Fruit fly (Drosophila melanogaster): ENCODE data around the gene Tpt.

Gene Tpt

DNA sequence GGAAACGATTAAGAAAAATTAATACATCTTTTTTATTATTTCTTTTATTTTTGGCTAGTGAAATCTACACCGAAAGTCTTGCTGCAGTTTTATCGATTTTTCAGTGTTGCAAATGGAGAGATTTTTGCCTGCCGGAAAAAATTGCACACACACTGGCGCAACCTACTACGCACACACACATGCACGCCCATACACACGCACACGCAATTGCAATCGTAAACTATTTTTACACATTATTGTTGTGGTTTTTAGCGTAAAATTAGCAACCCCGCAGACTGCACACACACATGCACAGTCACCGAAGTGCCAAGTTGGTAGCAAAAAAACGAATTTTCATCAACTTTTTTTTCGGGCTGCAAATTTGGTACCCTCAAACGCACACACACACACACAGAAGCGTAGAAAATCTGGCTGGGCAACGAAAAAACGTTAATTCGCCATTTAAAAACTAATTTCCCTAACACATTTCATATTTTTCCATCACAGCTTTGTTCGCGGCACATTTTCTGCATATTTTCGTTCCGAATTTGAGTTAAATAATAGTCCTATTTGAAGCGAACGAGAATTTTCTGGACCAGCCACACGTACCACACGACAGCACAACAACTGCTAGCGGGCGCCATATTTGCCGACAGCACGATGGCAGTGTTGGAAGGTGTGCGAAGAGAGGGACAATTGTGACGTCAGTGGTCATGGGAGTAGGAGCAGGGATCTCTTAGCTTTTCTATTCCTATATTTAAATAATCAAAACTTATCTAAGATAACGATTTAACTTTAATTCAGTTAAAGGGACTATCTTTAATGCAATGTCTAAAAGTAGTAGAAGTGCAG, 36.9 kb upstream of the Tpt start, which contains the start of gene Unr (continued):
- TF ChIP-seq Jarid2 (GFP tag; optimal IDR thresholded peaks at IDR 0.05) (peak; percentile 39), vvl (GFP tag; IDR thresholded peaks at IDR 0.05) (peak; percentile 94), grn (GFP tag; optimal IDR thresholded peaks at IDR 0.05) (peak; percentile 21), z (GFP tag; IDR thresholded peaks at IDR 0.05) (no peak), hth (optimal IDR thresholded peaks at IDR 0.05) (no peak), Antp (GFP tag; optimal IDR thresholded peaks at IDR 0.05) (peak; percentile 82), CG10147 (GFP tag; optimal IDR thresholded peaks at IDR 0.05) (peak; percentile 37), CG11247 (GFP tag; IDR thresholded peaks at IDR 0.05) (peak; percentile 81), tll (GFP tag; optimal IDR thresholded peaks at IDR 0.05) (no peak), CG13123 (GFP tag; optimal IDR thresholded peaks at IDR 0.05) (peak; percentile 62), nmo (GFP tag; optimal IDR thresholded peaks at IDR 0.05) (peak; percentile 78), CG2116 (GFP tag; optimal IDR thresholded peaks at IDR 0.05) (peak; percentile 80), CG7556 (GFP tag; optimal IDR thresholded peaks at IDR 0.05) (peak; percentile 67), CG15601 (tag; optimal IDR thresholded peaks at IDR 0.05) (peak; percentile 51), HmgZ (tag; optimal IDR thresholded peaks at IDR 0.05) (peak; percentile 88), run (tag; optimal IDR thresholded peaks at IDR 0.05) (peak; percentile 44), gsb (GFP tag; IDR thresholded peaks at IDR 0.05) (peak; percentile 42; the same call in 1 of the 2 replicates), CG11695 (GFP tag; IDR thresholded peaks at IDR 0.05) (peak; percentile 79), kni (GFP tag; optimal IDR thresholded peaks at IDR 0.05) (no peak), CG12155 (GFP tag; optimal IDR thresholded peaks at IDR 0.05) (peak; percentile 83), stc (GFP tag; IDR thresholded peaks at IDR 0.05) (peak; percentile 75), Eip74EF (GFP tag; optimal IDR thresholded peaks at IDR 0.05) (peak in 1 of 2 experiments; percentile 60), gce (GFP tag; IDR thresholded peaks at IDR 0.05) (peak; percentile 74; the same call in 2 of the 3 replicates), CG32772 (GFP tag; IDR thresholded peaks at IDR 0.05) (no peak; the same call in 1 of the 2 replicates), CG10431 (GFP tag; optimal IDR thresholded peaks at IDR 0.05) (peak; percentile 52), CG7987 (GFP tag; optimal IDR thresholded peaks at IDR 0.05) (peak; percentile 72), CG16815 (GFP tag; optimal IDR thresholded peaks at IDR 0.05) (peak; percentile 42), Opbp (GFP tag; IDR thresholded peaks at IDR 0.05; ENCODE audit: partially characterized antibody) (no peak), Adf1 (GFP tag; IDR thresholded peaks at IDR 0.05) (peak; percentile 68), C15 (GFP tag; IDR thresholded peaks at IDR 0.05) (peak; percentile 64; the same call in 2 of the 3 replicates), NFAT (GFP tag; IDR thresholded peaks at IDR 0.05) (peak; percentile 94; the same call in 1 of the 2 replicates), CG12942 (GFP tag; optimal IDR thresholded peaks at IDR 0.05) (peak; percentile 76), Six4 (GFP tag; optimal IDR thresholded peaks at IDR 0.05) (peak; percentile 49), cato (GFP tag; optimal IDR thresholded peaks at IDR 0.05; ENCODE audit: borderline replicate concordance) (peak; percentile 48), CG18619 (GFP tag; optimal IDR thresholded peaks at IDR 0.05) (peak; percentile 60), CG9609 (GFP tag; optimal IDR thresholded peaks at IDR 0.05) (peak; percentile 74), Ada2b (GFP tag; IDR thresholded peaks at IDR 0.05) (peak; percentile 63), CG43689 (GFP tag; IDR thresholded peaks at IDR 0.05) (no peak; the same call in 1 of the 2 replicates), CG1024 (GFP tag; IDR thresholded peaks at IDR 0.05) (peak; percentile 72; the same call in 1 of the 2 replicates), ttk (GFP tag; IDR thresholded peaks at IDR 0.05) (peak; percentile 50; the same call in 1 of the 2 replicates), Pdp1 (GFP tag; optimal IDR thresholded peaks at IDR 0.05) (peak; percentile 72 to 75), CG1792 (GFP tag; optimal IDR thresholded peaks at IDR 0.05) (peak; percentile 65), emc (GFP tag; optimal IDR thresholded peaks at IDR 0.05) (peak; percentile 56), inv (GFP tag; IDR thresholded peaks at IDR 0.05; ENCODE audit: partially characterized antibody) (no peak), bbx (GFP tag; IDR thresholded peaks at IDR 0.05; ENCODE audit: partially characterized antibody) (no peak), CG15011 (GFP tag; optimal IDR thresholded peaks at IDR 0.05) (peak; percentile 62), Doc3 (GFP tag; IDR thresholded peaks at IDR 0.05; ENCODE audit: partially characterized antibody) (no peak), dpn (GFP tag; optimal IDR thresholded peaks at IDR 0.05) (peak; percentile 83 to 86)

Measured in whole organism, embryonic.